Worm (Caenorhabditis elegans): Measurements from ENCODE around the gene Y56A3A.16.
A peak's percentile ranks its signal among the peaks of the same experiment; 100 is the strongest.

Y56A3A.16 gene

ce11 chrIII:11869231-11869912 lies 44.7 kb downstream of the Y56A3A.16 start, which contains the start of gene taf-12:
Gene taf-12, minus strand, starts transcription at chrIII:11869281.
- TF ChIP-seq nhr-23 (tag; optimal IDR thresholded peaks at IDR 0.05): no peak
- no peak for TF ChIP-seq ztf-4 (tag; optimal IDR thresholded peaks at IDR 0.05)
- TF ChIP-seq mdl-1 (tag; optimal IDR thresholded peaks at IDR 0.05): no peak
- no peak for TF ChIP-seq elt-1 (tag; optimal IDR thresholded peaks at IDR 0.05)
- no peak for TF ChIP-seq fkh-10 (GFP tag; optimal IDR thresholded peaks at IDR 0.05)
- TF ChIP-seq ceh-82 (tag; optimal IDR thresholded peaks at IDR 0.05): no peak
- TF ChIP-seq nhr-12 (tag; optimal IDR thresholded peaks at IDR 0.05): no peak
- no peak for TF ChIP-seq nhr-11 (tag; optimal IDR thresholded peaks at IDR 0.05)
- no peak for TF ChIP-seq pha-4 (tag; optimal IDR thresholded peaks at IDR 0.05)
- no peak for TF ChIP-seq tbx-2 (tag; optimal IDR thresholded peaks at IDR 0.05)
- no peak for TF ChIP-seq ceh-16 (tag; optimal IDR thresholded peaks at IDR 0.05)
- TF ChIP-seq egl-27 (tag; optimal IDR thresholded peaks at IDR 0.05): no peak
- TF ChIP-seq nhr-76 (tag; optimal IDR thresholded peaks at IDR 0.05): no peak
- no peak for TF ChIP-seq ceh-28 (tag; optimal IDR thresholded peaks at IDR 0.05)
- TF ChIP-seq zag-1 (tag; optimal IDR thresholded peaks at IDR 0.05): no peak

- no peak for TF ChIP-seq fkh-10 (GFP tag; optimal IDR thresholded peaks at IDR 0.05)
- TF ChIP-seq nfya-1 (tag; optimal IDR thresholded peaks at IDR 0.05; ENCODE audit: insufficient read depth): peak; percentile 64
These were observed 48.0 kb downstream of the Y56A3A.16 start for ce11 chrIII:11866127-11866526.

DNA sequence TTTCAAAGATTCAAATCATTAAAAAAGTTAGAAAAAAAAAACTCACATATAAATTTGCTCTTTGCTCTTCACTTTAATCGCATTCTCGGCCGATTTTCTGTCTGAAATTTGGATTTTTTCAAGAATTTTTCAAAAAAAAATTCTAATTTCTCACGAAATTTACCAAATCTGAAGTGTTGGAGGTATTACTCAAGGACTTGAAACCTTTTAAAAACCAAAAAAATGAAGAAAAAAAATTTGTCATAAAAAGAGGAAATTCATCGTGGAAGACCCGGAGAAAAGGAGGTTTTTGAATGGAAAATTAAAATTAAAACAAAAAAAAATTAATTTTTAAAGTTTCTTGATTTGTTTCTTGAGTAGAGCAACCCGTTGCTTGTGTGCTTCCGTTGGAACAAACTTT lies 52.0 kb downstream of the Y56A3A.16 start, which contains the start of gene Y56A3A.2:
Gene Y56A3A.2, minus strand, starts transcription at position 101 of the 400 bp plus-strand sequence.
- TF ChIP-seq aly-2 (tag; optimal IDR thresholded peaks at IDR 0.05): no peak
- TF ChIP-seq nhr-67 (tag; optimal IDR thresholded peaks at IDR 0.05): no peak
- no peak for TF ChIP-seq nhr-237 (tag; optimal IDR thresholded peaks at IDR 0.05)
- TF ChIP-seq ZK546.5 (tag; optimal IDR thresholded peaks at IDR 0.05): no peak
- no peak for TF ChIP-seq ceh-9 (tag; optimal IDR thresholded peaks at IDR 0.05)

DNA sequence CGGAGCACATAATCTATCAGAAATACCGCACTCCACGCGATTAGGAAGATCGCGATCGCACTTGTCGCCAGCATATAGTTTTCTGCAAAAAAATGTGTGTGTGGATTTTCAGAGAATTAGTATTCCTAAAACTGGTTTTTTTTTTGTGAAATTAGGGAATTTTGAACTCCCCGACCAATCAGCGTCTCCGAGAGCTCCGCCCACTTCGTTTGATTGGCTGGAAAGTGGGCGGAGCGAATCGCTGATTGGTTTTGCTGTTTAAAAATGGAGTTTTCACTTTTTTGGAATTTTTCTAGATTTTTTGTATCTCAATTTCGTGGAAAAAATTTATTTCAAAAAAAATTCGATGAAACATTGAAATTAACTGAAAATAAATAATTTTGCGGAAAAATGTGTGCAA lies 53.0 kb downstream of the Y56A3A.16 start:
- TF ChIP-seq nfya-1 (tag; optimal IDR thresholded peaks at IDR 0.05; ENCODE audit: insufficient read depth): peak; percentile 97
- TF ChIP-seq nhr-43 (tag; optimal IDR thresholded peaks at IDR 0.05; ENCODE audit: poor library complexity, severe bottlenecking): no peak
